Worm (Caenorhabditis elegans): ENCODE data around the gene C28H8.7.

Gene C28H8.7

ce11 chrIII:5921067-5921678 is 34.4 kb upstream of the C28H8.7 start:
- no peak for TF ChIP-seq aly-1 (tag; optimal IDR thresholded peaks at IDR 0.05)
- no peak for TF ChIP-seq hnd-1 (tag; optimal IDR thresholded peaks at IDR 0.05)
- TF ChIP-seq ceh-13 (GFP tag; optimal IDR thresholded peaks at IDR 0.05) = no peak
- no peak for TF ChIP-seq tbx-37 (GFP tag; conservative IDR thresholded peaks at IDR 0.05)
- TF ChIP-seq hmg-4 (GFP tag; optimal IDR thresholded peaks at IDR 0.05) = no peak
- TF ChIP-seq flt-1 (GFP tag; IDR thresholded peaks at IDR 0.05) = no peak
- TF ChIP-seq B0310.2 (tag; optimal IDR thresholded peaks at IDR 0.05) = no peak
- TF ChIP-seq scrt-1 (GFP tag; IDR thresholded peaks at IDR 0.05) = no peak
- TF ChIP-seq pes-1 (GFP tag; IDR thresholded peaks at IDR 0.05) = no peak
- no peak for TF ChIP-seq tbx-11 (GFP tag; IDR thresholded peaks at IDR 0.05)
- no peak for TF ChIP-seq F13C5.2 (tag; optimal IDR thresholded peaks at IDR 0.05)
- TF ChIP-seq ets-7 (tag; optimal IDR thresholded peaks at IDR 0.05) = no peak
- no peak for TF ChIP-seq tra-4 (tag; optimal IDR thresholded peaks at IDR 0.05)
- no peak for TF ChIP-seq ama-1 (optimal IDR thresholded peaks at IDR 0.05)
- no peak for TF ChIP-seq sea-1 (GFP tag; conservative IDR thresholded peaks at IDR 0.05)
- TF ChIP-seq ceh-36 (tag; optimal IDR thresholded peaks at IDR 0.05) = no peak
- no peak for TF ChIP-seq hmbx-1 (tag; optimal IDR thresholded peaks at IDR 0.05)

ce11 chrIII:5919799-5920387 is 33.1 kb upstream of the C28H8.7 start, which contains the start of the genes tdo-2 and C28H8.2:
TSS of gene tdo-2 (minus strand) at chrIII:5919955.
TSS of gene C28H8.2 (plus strand) at chrIII:5920322.
- TF ChIP-seq flt-1 (GFP tag; IDR thresholded peaks at IDR 0.05) = no peak
- TF ChIP-seq tbx-37 (GFP tag; conservative IDR thresholded peaks at IDR 0.05) = no peak
- TF ChIP-seq ceh-36 (tag; optimal IDR thresholded peaks at IDR 0.05) = no peak

- TF ChIP-seq aly-1 (tag; optimal IDR thresholded peaks at IDR 0.05) = no peak
- TF ChIP-seq tra-4 (tag; optimal IDR thresholded peaks at IDR 0.05) = no peak
- TF ChIP-seq tbx-11 (GFP tag; IDR thresholded peaks at IDR 0.05) = no peak
- no peak for TF ChIP-seq B0310.2 (tag; optimal IDR thresholded peaks at IDR 0.05)
- TF ChIP-seq hmbx-1 (tag; optimal IDR thresholded peaks at IDR 0.05) = no peak
- TF ChIP-seq hmg-4 (GFP tag; optimal IDR thresholded peaks at IDR 0.05) = no peak
These were observed 30.7 kb upstream of the C28H8.7 start for ce11 chrIII:5917365-5917958.

- TF ChIP-seq tbx-37 (GFP tag; conservative IDR thresholded peaks at IDR 0.05) = no peak
- no peak for TF ChIP-seq tra-4 (tag; optimal IDR thresholded peaks at IDR 0.05)
- no peak for TF ChIP-seq hmbx-1 (tag; optimal IDR thresholded peaks at IDR 0.05)
- no peak for TF ChIP-seq ceh-13 (GFP tag; optimal IDR thresholded peaks at IDR 0.05)
- no peak for TF ChIP-seq hmg-4 (GFP tag; optimal IDR thresholded peaks at IDR 0.05)
These were observed 29.1 kb upstream of the C28H8.7 start for ce11 chrIII:5915926-5916325.

ce11 chrIII:5914717-5915116 is 27.9 kb upstream of the C28H8.7 start:
- TF ChIP-seq aly-1 (tag; optimal IDR thresholded peaks at IDR 0.05) (peak; percentile 23), scrt-1 (GFP tag; IDR thresholded peaks at IDR 0.05) (no peak)

ce11 chrIII:5908408-5908807 is 21.6 kb upstream of the C28H8.7 start, which contains the start of gene C28H8.3:
TSS of gene C28H8.3 (plus strand) at chrIII:5908700.
- no peak for TF ChIP-seq ceh-36 (tag; optimal IDR thresholded peaks at IDR 0.05)
- TF ChIP-seq hmbx-1 (tag; optimal IDR thresholded peaks at IDR 0.05) = no peak
- TF ChIP-seq sea-1 (GFP tag; conservative IDR thresholded peaks at IDR 0.05) = no peak

- TF ChIP-seq B0310.2 (tag; optimal IDR thresholded peaks at IDR 0.05) (no peak), ceh-13 (GFP tag; optimal IDR thresholded peaks at IDR 0.05) (no peak), hmbx-1 (tag; optimal IDR thresholded peaks at IDR 0.05) (no peak), hmg-4 (GFP tag; optimal IDR thresholded peaks at IDR 0.05) (no peak), ama-1 (optimal IDR thresholded peaks at IDR 0.05) (no peak), tbx-11 (GFP tag; IDR thresholded peaks at IDR 0.05) (no peak), sea-1 (GFP tag; conservative IDR thresholded peaks at IDR 0.05) (no peak), pes-1 (GFP tag; IDR thresholded peaks at IDR 0.05) (no peak), F13C5.2 (tag; optimal IDR thresholded peaks at IDR 0.05) (no peak), aly-1 (tag; optimal IDR thresholded peaks at IDR 0.05) (no peak), scrt-1 (GFP tag; IDR thresholded peaks at IDR 0.05) (no peak)
These were observed 20.0 kb upstream of the C28H8.7 start, which contains the start of gene erd-2.2 for ce11 chrIII:5906749-5907148. TSS of gene erd-2.2 (plus strand) at chrIII:5907049.

- no peak for TF ChIP-seq hmg-4 (GFP tag; optimal IDR thresholded peaks at IDR 0.05)
- no peak for TF ChIP-seq tbx-11 (GFP tag; IDR thresholded peaks at IDR 0.05)
- no peak for TF ChIP-seq B0310.2 (tag; optimal IDR thresholded peaks at IDR 0.05)
- TF ChIP-seq F13C5.2 (tag; optimal IDR thresholded peaks at IDR 0.05) = peak; percentile 23
These were observed 19.3 kb upstream of the C28H8.7 start, which contains the start of gene dpff-1 for ce11 chrIII:5906059-5906458. TSS of gene dpff-1 (minus strand) at chrIII:5906346.

- no peak for TF ChIP-seq ceh-13 (GFP tag; optimal IDR thresholded peaks at IDR 0.05)
- no peak for TF ChIP-seq hnd-1 (tag; optimal IDR thresholded peaks at IDR 0.05)
- TF ChIP-seq tbx-11 (GFP tag; IDR thresholded peaks at IDR 0.05) = no peak
- no peak for TF ChIP-seq B0310.2 (tag; optimal IDR thresholded peaks at IDR 0.05)
- no peak for TF ChIP-seq scrt-1 (GFP tag; IDR thresholded peaks at IDR 0.05)
- TF ChIP-seq ama-1 (optimal IDR thresholded peaks at IDR 0.05) = no peak
- no peak for TF ChIP-seq aly-1 (tag; optimal IDR thresholded peaks at IDR 0.05)
- TF ChIP-seq hmbx-1 (tag; optimal IDR thresholded peaks at IDR 0.05) = no peak
- no peak for TF ChIP-seq ets-7 (tag; optimal IDR thresholded peaks at IDR 0.05)
- TF ChIP-seq hmg-4 (GFP tag; optimal IDR thresholded peaks at IDR 0.05) = no peak
- no peak for TF ChIP-seq tra-4 (tag; optimal IDR thresholded peaks at IDR 0.05)
- no peak for TF ChIP-seq ceh-36 (tag; optimal IDR thresholded peaks at IDR 0.05)
- no peak for TF ChIP-seq F13C5.2 (tag; optimal IDR thresholded peaks at IDR 0.05)
- no peak for TF ChIP-seq tbx-37 (GFP tag; conservative IDR thresholded peaks at IDR 0.05)
- TF ChIP-seq sea-1 (GFP tag; conservative IDR thresholded peaks at IDR 0.05) = no peak
- TF ChIP-seq pes-1 (GFP tag; IDR thresholded peaks at IDR 0.05) = no peak
These were observed 15.8 kb upstream of the C28H8.7 start for ce11 chrIII:5902558-5902957.

Measured in whole organism, early embryonic.